Fruit fly (Drosophila melanogaster) whole organism, embryonic: Measurements from ENCODE around the gene Rich.

ENCODE experiments used
- ATbp ChIP-seq: fragments of 200-800 bp; sonication (Bioruptor generic); optimal IDR thresholded peaks from 2 replicates; lab custom pipeline; 2017; ENCODE audit warnings: missing biosample characterization, mild to moderate bottlenecking, missing genetic modification characterization, missing genetic modification reagents
- Antp ChIP-seq: fragments of 200-800 bp; sonication (Bioruptor generic); optimal IDR thresholded peaks from 3 replicates; lab custom pipeline; 2016; ENCODE audit warnings: missing biosample characterization, missing genetic modification characterization
- Atf-2 ChIP-seq: fragments of 200-800 bp; sonication (Bioruptor generic); optimal IDR thresholded peaks from 2 replicates; lab custom pipeline; 2016; ENCODE audit warnings: missing biosample characterization, missing genetic modification characterization
- CG11560 ChIP-seq: fragments of 200-800 bp; sonication (Bioruptor generic); IDR thresholded peaks from 3 replicates; pipeline ENCODE4 v1.3.6; 2022; ENCODE audit warnings: missing biosample characterization, missing genetic modification characterization
- CG11723 ChIP-seq: fragments of 200-800 bp; sonication (Bioruptor generic); optimal IDR thresholded peaks from 2 replicates; lab custom pipeline; 2017; ENCODE audit warnings: missing biosample characterization, mild to moderate bottlenecking, missing genetic modification characterization
- CG12236 ChIP-seq: fragments of 200-800 bp; sonication (Bioruptor generic); optimal IDR thresholded peaks from 2 replicates; lab custom pipeline; 2016; ENCODE audit warnings: missing biosample characterization, missing genetic modification characterization
- CG14014 ChIP-seq: fragments of 200-800 bp; sonication (Bioruptor generic); IDR thresholded peaks from 2 replicates; pipeline ENCODE4 v1.3.6; 2022; ENCODE audit warnings: missing biosample characterization, missing genetic modification characterization
- CG1647 ChIP-seq: fragments of 200-800 bp; sonication (Bioruptor generic); optimal IDR thresholded peaks from 3 replicates; lab custom pipeline; 2016; ENCODE audit warnings: missing biosample characterization, missing genetic modification characterization
- CG17359 ChIP-seq: fragments of 200-800 bp; sonication (Bioruptor generic); optimal IDR thresholded peaks from 3 replicates; lab custom pipeline; 2018; ENCODE audit warnings: missing biosample characterization, mild to moderate bottlenecking, missing genetic modification characterization, moderate library complexity
- CG18262 ChIP-seq: fragments of 200-800 bp; optimal IDR thresholded peaks from 3 replicates; lab custom pipeline; 2019; ENCODE audit warnings: missing biosample characterization, mild to moderate bottlenecking, missing genetic modification characterization, moderate library complexity
- CG2875 ChIP-seq: fragments of 200-800 bp; sonication (Bioruptor generic); optimal IDR thresholded peaks from 2 replicates; lab custom pipeline; 2017; ENCODE audit warnings: missing biosample characterization, mild to moderate bottlenecking, missing genetic modification characterization, missing genetic modification reagents
- CG6654 ChIP-seq: fragments of 200-800 bp; sonication (Bioruptor generic); optimal IDR thresholded peaks from 2 replicates; lab custom pipeline; 2017; ENCODE audit warnings: missing biosample characterization, mild to moderate bottlenecking, missing genetic modification characterization
- CG6791 ChIP-seq: fragments of 200-800 bp; sonication (Bioruptor generic); IDR thresholded peaks from 3 replicates; pipeline ENCODE4 v1.3.6; 2022; ENCODE audit warnings: missing biosample characterization, missing genetic modification characterization; ENCODE audit not compliant: partially characterized antibody
- CG7271 ChIP-seq: fragments of 200-800 bp; sonication (Bioruptor generic); optimal IDR thresholded peaks from 2 replicates; lab custom pipeline; 2018; ENCODE audit warnings: missing biosample characterization, mild to moderate bottlenecking, missing genetic modification characterization, moderate library complexity
- CG7963 ChIP-seq: fragments of 200-800 bp; sonication (Bioruptor generic); IDR thresholded peaks from 3 replicates; pipeline ENCODE4 v1.3.6; 2022; ENCODE audit warnings: missing biosample characterization, missing genetic modification characterization; ENCODE audit not compliant: partially characterized antibody
- Camta ChIP-seq: fragments of 200-800 bp; sonication (Bioruptor generic); optimal IDR thresholded peaks from 2 replicates; lab custom pipeline; 2016; ENCODE audit warnings: missing biosample characterization, missing genetic modification characterization
- CrebB ChIP-seq: fragments of 200-800 bp; sonication (Bioruptor generic); optimal IDR thresholded peaks from 3 replicates; lab custom pipeline; 2018; ENCODE audit warnings: missing biosample characterization, mild to moderate bottlenecking, missing genetic modification characterization
- D19B ChIP-seq: fragments of 200-800 bp; sonication (Bioruptor generic); optimal IDR thresholded peaks from 2 replicates; lab custom pipeline; 2017; ENCODE audit warnings: missing biosample characterization, mild to moderate bottlenecking, missing genetic modification characterization
- Deaf1 ChIP-seq: fragments of 200-800 bp; optimal IDR thresholded peaks from 3 replicates; lab custom pipeline; 2019; ENCODE audit warnings: missing biosample characterization, mild to moderate bottlenecking, missing genetic modification characterization, moderate library complexity
- Eip74EF ChIP-seq, 2 experiments: fragments of 200-800 bp in 1 of 2; fragments of >200 bp in 1 of 2; sonication (Bioruptor generic) in 1 of 2; optimal IDR thresholded peaks; 2 replicates each; lab custom pipeline; 2017 to 2019; ENCODE audit warnings: missing biosample characterization in 2 of 2, missing genetic modification characterization in 2 of 2, mild to moderate bottlenecking in 1 of 2, moderate library complexity in 1 of 2
- Ets65A ChIP-seq: fragments of 200-800 bp; sonication (Bioruptor generic); peaks from one replicate; lab custom pipeline; 2016; ENCODE audit warnings: missing biosample characterization, missing genetic modification characterization
- Ets97D ChIP-seq: fragments of 200-800 bp; sonication (Bioruptor generic); optimal IDR thresholded peaks from 3 replicates; lab custom pipeline; 2016; ENCODE audit warnings: missing biosample characterization, missing genetic modification characterization
- Hr51 ChIP-seq, 2 experiments: fragments of 200-800 bp; sonication (Bioruptor generic); optimal IDR thresholded peaks; 2 replicates in 1 of 2; 3 replicates in 1 of 2; lab custom pipeline; 2016 to 2018; ENCODE audit warnings: missing biosample characterization in 2 of 2, missing genetic modification characterization in 2 of 2, mild to moderate bottlenecking in 1 of 2, moderate library complexity in 1 of 2
- Hr78 ChIP-seq, 2 experiments: fragments of 200-800 bp in 1 of 2; fragments of >200 bp in 1 of 2; sonication (Bioruptor generic) in 1 of 2; optimal IDR thresholded peaks; 2 replicates each; lab custom pipeline; 2017 to 2019; ENCODE audit warnings: missing biosample characterization in 2 of 2, missing genetic modification characterization in 2 of 2, mild to moderate bottlenecking in 1 of 2, moderate library complexity in 1 of 2
- Hsf ChIP-seq: fragments of 200-800 bp; sonication (Bioruptor generic); optimal IDR thresholded peaks from 3 replicates; lab custom pipeline; 2016; ENCODE audit warnings: missing biosample characterization, missing genetic modification characterization
- Neu2 ChIP-seq: fragments of 200-800 bp; sonication (Bioruptor generic); optimal IDR thresholded peaks from 3 replicates; lab custom pipeline; 2016; ENCODE audit warnings: missing biosample characterization, missing genetic modification characterization, borderline replicate concordance
- Oaz ChIP-seq: fragments of 200-800 bp; sonication (Bioruptor generic); IDR thresholded peaks from 2 replicates; pipeline ENCODE4 v1.3.6; 2022; ENCODE audit warnings: missing biosample characterization, missing genetic modification characterization
- Oli ChIP-seq: fragments of 200-800 bp; sonication (Bioruptor generic); optimal IDR thresholded peaks from 2 replicates; lab custom pipeline; 2018; ENCODE audit warnings: missing biosample characterization, mild to moderate bottlenecking, missing genetic modification characterization, moderate library complexity
- Opbp ChIP-seq: fragments of 200-800 bp; sonication (Bioruptor generic); IDR thresholded peaks from 3 replicates; pipeline ENCODE4 v1.3.6; 2022; ENCODE audit warnings: missing biosample characterization, missing genetic modification characterization; ENCODE audit not compliant: partially characterized antibody
- Ssrp ChIP-seq: fragments of 200-800 bp; sonication (Bioruptor generic); optimal IDR thresholded peaks from 2 replicates; lab custom pipeline; 2018; ENCODE audit warnings: missing biosample characterization, mild to moderate bottlenecking, missing genetic modification characterization, moderate library complexity
- Trl ChIP-seq, 3 experiments: fragments of >200 bp in 2 of 3; fragments of 200-800 bp in 1 of 3; sonication (Bioruptor generic) in 1 of 3; optimal IDR thresholded peaks; 2 replicates in 1 of 3; 3 replicates in 2 of 3; lab custom pipeline; 2016 to 2017; ENCODE audit warnings: missing biosample characterization in 1 of 3, missing genetic modification characterization in 1 of 3
- YL-1 ChIP-seq: fragments of 200-800 bp; sonication (Bioruptor generic); optimal IDR thresholded peaks from 3 replicates; lab custom pipeline; 2017; ENCODE audit warnings: missing biosample characterization, mild to moderate bottlenecking, missing genetic modification characterization
- ap ChIP-seq: fragments of 200-800 bp; sonication (Bioruptor generic); IDR thresholded peaks from 2 replicates; pipeline ENCODE4 v1.3.6; 2022; ENCODE audit warnings: missing biosample characterization, missing genetic modification characterization
- chn ChIP-seq: fragments of 200-800 bp; sonication (Bioruptor generic); optimal IDR thresholded peaks from 2 replicates; lab custom pipeline; 2016; ENCODE audit warnings: missing biosample characterization, missing genetic modification characterization
- crp ChIP-seq, 2 experiments: fragments of 200-800 bp; sonication (Bioruptor generic); optimal IDR thresholded peaks; 2 replicates in 1 of 2; 3 replicates in 1 of 2; lab custom pipeline; 2017; ENCODE audit warnings: missing biosample characterization in 2 of 2, missing genetic modification characterization in 2 of 2, mild to moderate bottlenecking in 1 of 2, moderate library complexity in 1 of 2
- dmrt11E ChIP-seq: fragments of 200-800 bp; sonication (Bioruptor generic); optimal IDR thresholded peaks from 3 replicates; lab custom pipeline; 2018; ENCODE audit warnings: missing biosample characterization, mild to moderate bottlenecking, missing genetic modification characterization, moderate library complexity
- ewg ChIP-seq: fragments of 200-800 bp; sonication (Bioruptor generic); optimal IDR thresholded peaks from 3 replicates; lab custom pipeline; 2017; ENCODE audit warnings: mild to moderate bottlenecking, missing biosample characterization, missing genetic modification reagents, missing genetic modification characterization
- ftz-f1 ChIP-seq: fragments of 200-800 bp; sonication (Bioruptor generic); optimal IDR thresholded peaks from 2 replicates; lab custom pipeline; 2016; ENCODE audit warnings: missing biosample characterization, missing genetic modification characterization
- gem ChIP-seq: fragments of 200-800 bp; sonication (Bioruptor generic); optimal IDR thresholded peaks from 2 replicates; lab custom pipeline; 2019; ENCODE audit warnings: missing biosample characterization, mild to moderate bottlenecking, missing genetic modification characterization, moderate library complexity
- gt ChIP-seq: fragments of 200-800 bp; sonication (Bioruptor generic); IDR thresholded peaks from 2 replicates; pipeline ENCODE4 v1.3.6; 2022; ENCODE audit warnings: missing biosample characterization, missing genetic modification characterization
- kay ChIP-seq: fragments of 200-800 bp; sonication (Bioruptor generic); optimal IDR thresholded peaks from 2 replicates; lab custom pipeline; 2016; ENCODE audit warnings: missing biosample characterization, missing genetic modification characterization
- maf-S ChIP-seq: fragments of 200-800 bp; sonication (Bioruptor generic); optimal IDR thresholded peaks from 2 replicates; lab custom pipeline; 2016; ENCODE audit warnings: missing biosample characterization, missing genetic modification characterization
- mld ChIP-seq: fragments of 200-800 bp; sonication (Bioruptor generic); IDR thresholded peaks from 3 replicates; pipeline ENCODE4 v1.3.6; 2022; ENCODE audit warnings: missing biosample characterization, missing genetic modification characterization; ENCODE audit not compliant: partially characterized antibody
- pita ChIP-seq: fragments of 200-800 bp; sonication (Bioruptor generic); optimal IDR thresholded peaks from 2 replicates; lab custom pipeline; 2017; ENCODE audit warnings: missing biosample characterization, mild to moderate bottlenecking, missing genetic modification characterization
- slbo ChIP-seq: fragments of 200-800 bp; sonication (Bioruptor generic); IDR thresholded peaks from 2 replicates; pipeline ENCODE4 v1.3.6; 2022; ENCODE audit warnings: missing biosample characterization, missing genetic modification characterization
- so ChIP-seq: fragments of 200-800 bp; sonication (Bioruptor generic); IDR thresholded peaks from 3 replicates; pipeline ENCODE4 v1.3.6; 2022; ENCODE audit warnings: missing biosample characterization, missing genetic modification characterization
- tgo ChIP-seq: fragments of 200-800 bp; sonication (Bioruptor generic); IDR thresholded peaks from 3 replicates; pipeline ENCODE4 v1.3.6; 2022; ENCODE audit warnings: missing biosample characterization, missing genetic modification characterization
- tna ChIP-seq: fragments of 200-800 bp; sonication (Bioruptor generic); IDR thresholded peaks from 2 replicates; pipeline ENCODE4 v1.3.6; 2022; ENCODE audit warnings: missing biosample characterization, missing genetic modification characterization; ENCODE audit not compliant: partially characterized antibody
- tup ChIP-seq: fragments of 200-800 bp; sonication (Bioruptor generic); optimal IDR thresholded peaks from 2 replicates; lab custom pipeline; 2016; ENCODE audit warnings: missing biosample characterization, mild to moderate bottlenecking, missing genetic modification characterization, moderate library complexity
- twi ChIP-seq: fragments of 200-800 bp; optimal IDR thresholded peaks from 2 replicates; lab custom pipeline; 2019; ENCODE audit warnings: missing biosample characterization, mild to moderate bottlenecking, missing genetic modification characterization, moderate library complexity

Rich gene

dm6 chr3L:22276614-22277013 is 13.9 kb upstream of the Rich start (continued):
- no peak for TF ChIP-seq Ets97D (GFP tag; lab: Kevin White, UChicago)
- TF ChIP-seq Deaf1 (tag; lab: Kevin White, UChicago) = peak; percentile 51
- TF ChIP-seq crp (GFP tag; optimal IDR thresholded peaks at IDR 0.05; lab: Kevin White, UChicago) = no peak
- TF ChIP-seq CG7963 = no peak
- no peak for TF ChIP-seq Antp (GFP tag; lab: Kevin White, UChicago)
- no peak for TF ChIP-seq Opbp (GFP tag; lab: Robert Waterston, UW)
- no peak for TF ChIP-seq Trl (optimal IDR thresholded peaks at IDR 0.05; lab: Kevin White, UChicago)
- TF ChIP-seq Trl (GFP tag; optimal IDR thresholded peaks at IDR 0.05; lab: Kevin White, UChicago) = no peak
- TF ChIP-seq CG14014 (GFP tag; lab: Robert Waterston, UW) = peak; percentile 62; the same call in 1 of the 2 replicates
- no peak for TF ChIP-seq kay (GFP tag; lab: Kevin White, UChicago)
- TF ChIP-seq tgo = peak; percentile 25; the same call in 2 of the 3 replicates
- no peak for TF ChIP-seq D19B (GFP tag; lab: Kevin White, UChicago)
- TF ChIP-seq CG18262 (tag; lab: Kevin White, UChicago) = no peak
- TF ChIP-seq gt (GFP tag; lab: Robert Waterston, UW) = no peak
- no peak for TF ChIP-seq YL-1 (GFP tag; lab: Kevin White, UChicago)
- peak; percentile 34 for TF ChIP-seq Oli (tag; lab: Kevin White, UChicago)
- no peak for TF ChIP-seq Hr78 (GFP tag; optimal IDR thresholded peaks at IDR 0.05; lab: Kevin White, UChicago)
- no peak for TF ChIP-seq dmrt11E (tag; lab: Kevin White, UChicago)
- TF ChIP-seq Ets65A = no peak
- TF ChIP-seq twi (tag; lab: Kevin White, UChicago) = no peak
- no peak for TF ChIP-seq CrebB (tag; lab: Kevin White, UChicago)
- no peak for TF ChIP-seq chn (GFP tag; lab: Kevin White, UChicago)
- no peak for TF ChIP-seq tup (GFP tag; lab: Kevin White, UChicago)
- no peak for TF ChIP-seq Hsf (GFP tag; lab: Kevin White, UChicago)
- no peak for TF ChIP-seq CG12236 (GFP tag; lab: Kevin White, UChicago)
- no peak for TF ChIP-seq so (GFP tag; lab: Robert Waterston, UW)
- TF ChIP-seq CG6791 = no peak
- no peak for TF ChIP-seq mld (GFP tag; lab: Robert Waterston, UW)
- no peak for TF ChIP-seq maf-S (GFP tag; lab: Kevin White, UChicago)
- TF ChIP-seq Eip74EF (GFP tag; optimal IDR thresholded peaks at IDR 0.05; lab: Kevin White, UChicago) = no peak
- peak; percentile 28 for TF ChIP-seq CG17359 (tag; lab: Kevin White, UChicago)
- TF ChIP-seq pita = no peak
- peak; percentile 10 for TF ChIP-seq Ssrp (tag; lab: Kevin White, UChicago)
- no peak for TF ChIP-seq CG11560 (tag; lab: Robert Waterston, UW)
- no peak for TF ChIP-seq Oaz
- no peak for TF ChIP-seq ap (GFP tag; lab: Robert Waterston, UW)
- no peak for TF ChIP-seq ATbp (GFP tag; lab: Kevin White, UChicago)
- no peak for TF ChIP-seq CG11723 (GFP tag; lab: Kevin White, UChicago)
- TF ChIP-seq Hr51 (GFP tag; optimal IDR thresholded peaks at IDR 0.05; lab: Kevin White, UChicago) = peak in 1 of 2 experiments; percentile 64
- TF ChIP-seq CG2875 (GFP tag; lab: Kevin White, UChicago) = no peak
- peak; percentile 50 for TF ChIP-seq gem
- no peak for TF ChIP-seq Neu2 (GFP tag; lab: Kevin White, UChicago)
- TF ChIP-seq Camta = no peak
- TF ChIP-seq slbo = peak; percentile 66
- no peak for TF ChIP-seq CG6654 (GFP tag; lab: Kevin White, UChicago)
- TF ChIP-seq CG1647 = no peak
- TF ChIP-seq tna (GFP tag; lab: Robert Waterston, UW) = no peak
- TF ChIP-seq CG7271 (tag; lab: Kevin White, UChicago) = no peak
- no peak for TF ChIP-seq ftz-f1 (GFP tag; lab: Kevin White, UChicago)
- TF ChIP-seq ewg = no peak
- no peak for TF ChIP-seq Atf-2 (GFP tag; lab: Kevin White, UChicago)
